Fruit fly (Drosophila melanogaster): ENCODE measurements around the gene CG13083.

The CG13083 gene

dm6 chr2L:19462898-19463297, 24.4 kb upstream of the CG13083 start (continued):
- TF ChIP-seq Rfx (GFP tag; IDR thresholded peaks at IDR 0.05) (0 out of 2 replicates have a peak, but pooled peaks have one; percentile 20), CG7372 (GFP tag; IDR thresholded peaks at IDR 0.05) (no peak), chinmo (GFP tag; IDR thresholded peaks at IDR 0.05; ENCODE audit: partially characterized antibody) (0 out of 4 replicates have a peak, but pooled peaks have one; percentile 34), CG4360 (GFP tag; IDR thresholded peaks at IDR 0.05) (peak; percentile 13; the same call in 1 of the 2 replicates), az2 (GFP tag; optimal IDR thresholded peaks at IDR 0.05) (no peak), CG6791 (GFP tag; IDR thresholded peaks at IDR 0.05; ENCODE audit: partially characterized antibody) (0 out of 3 replicates have a peak, but pooled peaks have one; percentile 15), Hmx (GFP tag; optimal IDR thresholded peaks at IDR 0.05) (no peak), CG11085 (GFP tag; IDR thresholded peaks at IDR 0.05) (no peak), da (GFP tag; optimal IDR thresholded peaks at IDR 0.05) (no peak), gro (GFP tag; optimal IDR thresholded peaks at IDR 0.05) (no peak), Deaf1 (tag; optimal IDR thresholded peaks at IDR 0.05) (peak; percentile 76), Nf-YC (tag; optimal IDR thresholded peaks at IDR 0.05) (peak; percentile 93), Adf1 (GFP tag; IDR thresholded peaks at IDR 0.05) (peak; percentile 7; the same call in 1 of the 2 replicates), kay (GFP tag; optimal IDR thresholded peaks at IDR 0.05) (no peak), fru (optimal IDR thresholded peaks at IDR 0.05) (no peak), cg (GFP tag; optimal IDR thresholded peaks at IDR 0.05) (peak; percentile 78), tgo (GFP tag; IDR thresholded peaks at IDR 0.05) (no peak), CG15514 (GFP tag; optimal IDR thresholded peaks at IDR 0.05) (no peak), CG9215 (GFP tag; IDR thresholded peaks at IDR 0.05) (no peak), Camta (GFP tag; optimal IDR thresholded peaks at IDR 0.05) (no peak), CG14710 (tag; optimal IDR thresholded peaks at IDR 0.05) (no peak), hth (optimal IDR thresholded peaks at IDR 0.05) (no peak), Dip2 (GFP tag; IDR thresholded peaks at IDR 0.05) (no peak), Drgx (GFP tag; IDR thresholded peaks at IDR 0.05) (0 out of 2 replicates have a peak, but pooled peaks have one; percentile 5)

dm6 chr2L:19463405-19463804, 23.9 kb upstream of the CG13083 start:
- TF ChIP-seq slp2 (GFP tag; optimal IDR thresholded peaks at IDR 0.05) = no peak
- no peak for TF ChIP-seq Dip2 (GFP tag; IDR thresholded peaks at IDR 0.05)
- TF ChIP-seq CG6689 (GFP tag; IDR thresholded peaks at IDR 0.05) = no peak
- TF ChIP-seq ttk (GFP tag; IDR thresholded peaks at IDR 0.05) = no peak
- TF ChIP-seq az2 (GFP tag; optimal IDR thresholded peaks at IDR 0.05) = peak; percentile 0
- peak; percentile 18 for TF ChIP-seq sens (GFP tag)
- peak; percentile 30 for TF ChIP-seq CG11504 (tag; optimal IDR thresholded peaks at IDR 0.05)
- TF ChIP-seq Oli (tag; optimal IDR thresholded peaks at IDR 0.05) = peak; percentile 41
- TF ChIP-seq Side (GFP tag; optimal IDR thresholded peaks at IDR 0.05) = no peak
- TF ChIP-seq Hr3 (GFP tag; optimal IDR thresholded peaks at IDR 0.05) = peak; percentile 6
- peak; percentile 9 for TF ChIP-seq Abd-B (GFP tag; optimal IDR thresholded peaks at IDR 0.05)
- peak; percentile 8 for TF ChIP-seq CG14710 (tag; optimal IDR thresholded peaks at IDR 0.05)
- no peak for TF ChIP-seq CG32767 (GFP tag; IDR thresholded peaks at IDR 0.05)
- peak; percentile 12 for TF ChIP-seq fd96Cb (tag; optimal IDR thresholded peaks at IDR 0.05)
- peak; percentile 1 for TF ChIP-seq CG17385 (GFP tag; optimal IDR thresholded peaks at IDR 0.05)
- TF ChIP-seq sc (optimal IDR thresholded peaks at IDR 0.05) = no peak
- TF ChIP-seq sc (GFP tag; optimal IDR thresholded peaks at IDR 0.05) = peak; percentile 2
- TF ChIP-seq mam (GFP tag; optimal IDR thresholded peaks at IDR 0.05) = no peak
- peak; percentile 5 for TF ChIP-seq CG10209 (GFP tag; optimal IDR thresholded peaks at IDR 0.05)
- TF ChIP-seq row (GFP tag; IDR thresholded peaks at IDR 0.05) = 0 out of 3 replicates have a peak, but pooled peaks have one; percentile 20
- no peak for TF ChIP-seq lbe (GFP tag; optimal IDR thresholded peaks at IDR 0.05)
- TF ChIP-seq phol (tag; optimal IDR thresholded peaks at IDR 0.05) = peak; percentile 35
- TF ChIP-seq tio (GFP tag; optimal IDR thresholded peaks at IDR 0.05) = peak; percentile 4
- TF ChIP-seq tin (GFP tag; optimal IDR thresholded peaks at IDR 0.05) = no peak
- TF ChIP-seq CG10979 (tag; optimal IDR thresholded peaks at IDR 0.05) = peak; percentile 33
- peak; percentile 73 for TF ChIP-seq CG17361 (GFP tag; IDR thresholded peaks at IDR 0.05)
- no peak for TF ChIP-seq Poxn (GFP tag; IDR thresholded peaks at IDR 0.05)
- peak; percentile 37 for TF ChIP-seq CG3281 (GFP tag; optimal IDR thresholded peaks at IDR 0.05)
- peak; percentile 56 for TF ChIP-seq gem (tag; optimal IDR thresholded peaks at IDR 0.05)
- peak; percentile 36 for TF ChIP-seq CoRest (tag; optimal IDR thresholded peaks at IDR 0.05)
- TF ChIP-seq CHES-1-like (GFP tag; optimal IDR thresholded peaks at IDR 0.05) = no peak
- no peak for TF ChIP-seq Nf-YC (tag; optimal IDR thresholded peaks at IDR 0.05)

Data from whole organism, embryonic.